Worm (Caenorhabditis elegans): ENCODE measurements around the gene sax-3.

DNA sequence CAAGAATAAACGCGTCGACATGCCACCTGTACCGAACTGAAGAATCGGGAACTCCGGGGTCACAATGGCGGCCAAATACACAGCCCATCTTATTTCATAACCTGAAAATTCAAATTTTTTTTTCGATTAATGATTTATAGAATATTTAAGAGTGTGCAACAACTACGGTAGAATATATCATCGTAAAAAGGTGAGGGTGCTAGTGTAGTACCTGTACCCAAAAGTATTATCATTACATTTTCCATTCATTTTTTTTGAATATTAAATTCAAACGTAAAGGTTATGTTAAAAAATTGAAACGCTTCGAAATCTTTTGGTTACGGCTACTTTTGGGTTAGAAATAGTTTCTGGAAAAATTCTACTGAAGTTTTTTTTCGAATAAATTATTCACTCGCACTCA lies 35.7 kb downstream of the sax-3 start, which contains the start of gene ZK813.4:
- no peak for TF ChIP-seq ztf-23 (GFP tag; IDR thresholded peaks at IDR 0.05)
- TF ChIP-seq ztf-29 (GFP tag; IDR thresholded peaks at IDR 0.05): no peak
- TF ChIP-seq flt-1 (GFP tag; IDR thresholded peaks at IDR 0.05): no peak
- no peak for TF ChIP-seq ref-1 (GFP tag; conservative IDR thresholded peaks at IDR 0.05)
- TF ChIP-seq med-1 (GFP tag; optimal IDR thresholded peaks at IDR 0.05; ENCODE audit: insufficient read depth): no peak
- TF ChIP-seq T22C8.4 (GFP tag; IDR thresholded peaks at IDR 0.05): no peak
- no peak for TF ChIP-seq klf-2 (GFP tag; conservative IDR thresholded peaks at IDR 0.05)

Data from whole organism, midembryonic.